Worm (Caenorhabditis elegans): ENCODE data around the gene msp-49.
A peak's percentile ranks its signal among the peaks of the same experiment; 100 is the strongest.

Gene msp-49

ce11 chrII:5182451-5182850 lies 11.7 kb upstream of the msp-49 start (continued):
- TF ChIP-seq ztf-22 (GFP tag; optimal IDR thresholded peaks at IDR 0.05) (peak; percentile 74), chd-7 (tag; optimal IDR thresholded peaks at IDR 0.05) (peak; percentile 64), lin-54 (GFP tag; optimal IDR thresholded peaks at IDR 0.05) (peak; percentile 20)

- TF ChIP-seq dpl-1 (GFP tag; optimal IDR thresholded peaks at IDR 0.05) = no peak
- no peak for TF ChIP-seq B0336.3 (GFP tag; IDR thresholded peaks at IDR 0.05)
- no peak for TF ChIP-seq lin-35 (GFP tag; optimal IDR thresholded peaks at IDR 0.05)
- no peak for TF ChIP-seq mcd-1 (GFP tag; IDR thresholded peaks at IDR 0.05)
- no peak for TF ChIP-seq lsy-27 (tag; optimal IDR thresholded peaks at IDR 0.05; ENCODE audit: borderline replicate concordance, insufficient read depth)
- no peak for TF ChIP-seq cebp-2 (GFP tag; IDR thresholded peaks at IDR 0.05)
- no peak for TF ChIP-seq F57A8.1 (GFP tag; optimal IDR thresholded peaks at IDR 0.05)
- no peak for TF ChIP-seq him-1 (tag; optimal IDR thresholded peaks at IDR 0.05)
- no peak for TF ChIP-seq egrh-3 (GFP tag; IDR thresholded peaks at IDR 0.05)
- TF ChIP-seq snpc-4 (GFP tag; optimal IDR thresholded peaks at IDR 0.05) = no peak
- TF ChIP-seq snpc-4 (tag; optimal IDR thresholded peaks at IDR 0.05) = no peak
- TF ChIP-seq athp-1 (tag; optimal IDR thresholded peaks at IDR 0.05) = no peak
- no peak for TF ChIP-seq hmg-20 (GFP tag; IDR thresholded peaks at IDR 0.05)
- no peak for TF ChIP-seq hlh-26 (GFP tag; conservative IDR thresholded peaks at IDR 0.05)
- no peak for TF ChIP-seq B0035.1 (tag; optimal IDR thresholded peaks at IDR 0.05)
- TF ChIP-seq tbp1 (GFP tag; optimal IDR thresholded peaks at IDR 0.05) = no peak
- TF ChIP-seq madf-3 (GFP tag; IDR thresholded peaks at IDR 0.05) = no peak
- TF ChIP-seq madf-10 (tag; optimal IDR thresholded peaks at IDR 0.05) = no peak
- TF ChIP-seq lir-1 (GFP tag; conservative IDR thresholded peaks at IDR 0.05) = no peak
These were observed 11.0 kb upstream of the msp-49 start for ce11 chrII:5183207-5183606.

- TF ChIP-seq hmg-1.2 (GFP tag; IDR thresholded peaks at IDR 0.05) = 0 out of 2 replicates have a peak, but pooled peaks have one; percentile 9
- peak; percentile 83 for TF ChIP-seq ztf-22 (GFP tag; optimal IDR thresholded peaks at IDR 0.05)
- no peak for TF ChIP-seq lsl-1 (GFP tag; optimal IDR thresholded peaks at IDR 0.05)
- TF ChIP-seq tbp1 (GFP tag; optimal IDR thresholded peaks at IDR 0.05) = peak; percentile 8
- 0 out of 2 replicates have a peak, but pooled peaks have one; percentile 51 for TF ChIP-seq cebp-1 (GFP tag; IDR thresholded peaks at IDR 0.05)
- peak; percentile 30 for TF ChIP-seq cebp-1 (tag; optimal IDR thresholded peaks at IDR 0.05)
- TF ChIP-seq let-607 (tag; optimal IDR thresholded peaks at IDR 0.05) = peak in 1 of 2 experiments; percentile 8
- no peak for TF ChIP-seq K12H6.12 (tag; optimal IDR thresholded peaks at IDR 0.05)
- peak; percentile 71 for TF ChIP-seq nhr-80 (tag; optimal IDR thresholded peaks at IDR 0.05)
- TF ChIP-seq atf-7 (tag; optimal IDR thresholded peaks at IDR 0.05) = peak; percentile 77
These were observed 9.3 kb upstream of the msp-49 start for ce11 chrII:5184661-5185545.

ce11 chrII:5185955-5186539 lies 8.1 kb upstream of the msp-49 start:
- TF ChIP-seq nfya-2 (GFP tag; IDR thresholded peaks at IDR 0.05) (no peak), mcd-1 (GFP tag; IDR thresholded peaks at IDR 0.05) (0 out of 2 replicates have a peak, but pooled peaks have one; percentile 5), mes-4 (tag; optimal IDR thresholded peaks at IDR 0.05) (no peak), B0336.3 (GFP tag; IDR thresholded peaks at IDR 0.05) (peak; percentile 30; the same call in 1 of the 2 replicates), F49E8.2 (tag; optimal IDR thresholded peaks at IDR 0.05; ENCODE audit: insufficient read depth) (no peak), ztf-22 (GFP tag; optimal IDR thresholded peaks at IDR 0.05) (peak; percentile 44), ceh-91 (GFP tag; IDR thresholded peaks at IDR 0.05) (no peak), die-1 (tag; optimal IDR thresholded peaks at IDR 0.05) (no peak), nhr-80 (tag; optimal IDR thresholded peaks at IDR 0.05) (peak; percentile 90), unc-62 (GFP tag; optimal IDR thresholded peaks at IDR 0.05) (peak; percentile 30)

Measured in whole organism, young adult.